Worm (Caenorhabditis elegans) whole organism, early embryonic: ENCODE data around the gene best-15.

Source experiments
- B0310.2 ChIP-seq: sonication (generic microtip); optimal IDR thresholded peaks from 2 replicates; lab custom pipeline; 2016; ENCODE audit warnings: mild to moderate bottlenecking, missing genetic modification characterization, missing compliant biosample characterization
- F13C5.2 ChIP-seq: sonication (generic microtip); optimal IDR thresholded peaks from 2 replicates; lab custom pipeline; 2017; ENCODE audit warnings: mild to moderate bottlenecking, missing genetic modification characterization, inconsistent platforms, missing compliant biosample characterization
- aly-1 ChIP-seq: sonication (generic microtip); optimal IDR thresholded peaks from 2 replicates; lab custom pipeline; 2016; ENCODE audit warnings: missing genetic modification characterization, missing compliant biosample characterization
- ama-1 ChIP-seq: fragments of 150-350 bp; optimal IDR thresholded peaks from 2 replicates; lab custom pipeline; 2014
- ceh-13 ChIP-seq: fragments of 200-800 bp; sonication (Bioruptor generic); optimal IDR thresholded peaks from 2 replicates; lab custom pipeline; 2018; ENCODE audit warnings: mild to moderate bottlenecking, missing genetic modification characterization, missing compliant biosample characterization
- ceh-36 ChIP-seq: sonication (generic microtip); optimal IDR thresholded peaks from 2 replicates; lab custom pipeline; 2016; ENCODE audit warnings: missing genetic modification characterization, inconsistent platforms, missing compliant biosample characterization
- ets-7 ChIP-seq: sonication (generic microtip); optimal IDR thresholded peaks from 2 replicates; lab custom pipeline; 2016; ENCODE audit warnings: missing genotype, missing genetic modification characterization, missing compliant biosample characterization
- flt-1 ChIP-seq: fragments of 200-800 bp; sonication (Bioruptor generic); IDR thresholded peaks from 2 replicates; pipeline ENCODE4 v1.3.6; 2022; ENCODE audit warnings: missing genetic modification characterization, missing compliant biosample characterization
- hmbx-1 ChIP-seq: sonication (generic microtip); optimal IDR thresholded peaks from 2 replicates; lab custom pipeline; 2016; ENCODE audit warnings: mild to moderate bottlenecking, missing genetic modification characterization, missing compliant biosample characterization
- hmg-4 ChIP-seq: fragments of 200-800 bp; sonication (Bioruptor generic); optimal IDR thresholded peaks from 2 replicates; lab custom pipeline; 2018; ENCODE audit warnings: mild to moderate bottlenecking, missing genetic modification characterization, missing compliant biosample characterization
- hnd-1 ChIP-seq: sonication (generic microtip); optimal IDR thresholded peaks from 2 replicates; lab custom pipeline; 2016; ENCODE audit warnings: missing genetic modification characterization, missing compliant biosample characterization
- pes-1 ChIP-seq: fragments of 200-800 bp; sonication (Bioruptor generic); IDR thresholded peaks from 2 replicates; pipeline ENCODE4 v1.3.6; 2022; ENCODE audit warnings: missing genetic modification reagents, missing genetic modification characterization, missing compliant biosample characterization
- scrt-1 ChIP-seq: fragments of 200-800 bp; sonication (Bioruptor generic); IDR thresholded peaks from 2 replicates; pipeline ENCODE4 v1.3.6; 2022; ENCODE audit warnings: missing genetic modification characterization, missing compliant biosample characterization
- sea-1 ChIP-seq: fragments of 200-800 bp; sonication (Bioruptor generic); conservative IDR thresholded peaks from 2 replicates; pipeline ENCODE4 v1.3.6; 2022; ENCODE audit warnings: missing genetic modification characterization, missing compliant biosample characterization
- tbx-11 ChIP-seq: fragments of 200-800 bp; sonication (Bioruptor generic); IDR thresholded peaks from 2 replicates; pipeline ENCODE4 v1.3.6; 2022; ENCODE audit warnings: missing genetic modification characterization, missing compliant biosample characterization
- tbx-37 ChIP-seq: fragments of 200-800 bp; sonication (Bioruptor generic); conservative IDR thresholded peaks from 2 replicates; pipeline ENCODE4 v1.3.6; 2022; ENCODE audit warnings: missing genetic modification reagents, missing genetic modification characterization, missing compliant biosample characterization
- tra-4 ChIP-seq: sonication (generic microtip); optimal IDR thresholded peaks from 2 replicates; lab custom pipeline; 2017; ENCODE audit warnings: missing genetic modification characterization, missing compliant biosample characterization

Gene best-15

DNA sequence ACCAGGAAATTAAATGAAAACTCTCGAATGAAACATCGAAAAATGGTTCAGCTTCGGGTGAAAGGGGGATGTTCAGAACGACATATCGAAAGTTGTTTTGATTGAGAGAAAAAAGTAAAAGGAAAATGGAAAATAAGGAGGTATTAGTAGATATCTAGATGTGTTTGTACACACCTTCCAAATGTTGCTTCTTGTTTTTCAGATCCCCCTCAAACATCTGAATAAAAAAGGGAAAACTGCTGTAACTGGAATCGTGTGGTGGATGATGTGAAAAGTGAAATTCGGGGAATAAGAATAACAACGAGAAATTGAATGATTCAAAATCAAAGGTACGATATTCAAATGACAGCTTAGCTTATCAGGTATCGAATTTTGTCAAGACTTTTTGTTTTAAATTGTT lies 4.0 kb downstream of the best-15 start, which contains the start of gene npax-3:
Gene npax-3 (minus strand): TSS at position 101 of the 400 bp plus-strand sequence.
- TF ChIP-seq scrt-1 = no peak
- TF ChIP-seq B0310.2 = no peak
- no peak for TF ChIP-seq tbx-11 (GFP tag; lab: Robert Waterston, UW)
- TF ChIP-seq pes-1 (GFP tag; lab: Robert Waterston, UW) = no peak
- TF ChIP-seq hnd-1 = no peak
- no peak for TF ChIP-seq aly-1 (tag; lab: Kevin White, UChicago)
- no peak for TF ChIP-seq tbx-37
- no peak for TF ChIP-seq tra-4 (tag; lab: Kevin White, UChicago)
- no peak for TF ChIP-seq ceh-36 (tag; lab: Kevin White, UChicago)
- no peak for TF ChIP-seq ets-7 (tag; lab: Kevin White, UChicago)
- TF ChIP-seq sea-1 = no peak

DNA sequence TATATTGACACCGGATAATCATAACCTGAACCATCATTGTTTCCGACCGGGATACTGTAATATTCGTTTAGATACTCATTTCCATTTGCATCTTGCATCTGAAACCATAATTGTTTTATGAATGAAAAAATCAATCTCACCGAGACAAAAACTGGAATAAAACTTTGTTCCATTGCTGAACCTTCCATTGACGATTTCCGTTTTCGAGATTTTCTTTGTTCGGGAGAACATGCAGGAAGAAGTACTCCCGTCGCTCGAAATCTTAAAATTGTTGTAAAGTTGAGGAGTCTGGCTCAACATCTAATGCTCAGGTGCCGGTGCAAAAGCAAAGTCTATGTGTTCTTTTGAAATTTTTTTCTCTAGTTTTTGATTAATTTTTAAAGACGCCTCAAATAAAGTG lies 6.0 kb downstream of the best-15 start:
- TF ChIP-seq ama-1 (lab: Kevin White, UChicago) (peak; percentile 65), tbx-37 (no peak), F13C5.2 (no peak), scrt-1 (no peak), ceh-13 (GFP tag; lab: Kevin White, UChicago) (no peak)

DNA sequence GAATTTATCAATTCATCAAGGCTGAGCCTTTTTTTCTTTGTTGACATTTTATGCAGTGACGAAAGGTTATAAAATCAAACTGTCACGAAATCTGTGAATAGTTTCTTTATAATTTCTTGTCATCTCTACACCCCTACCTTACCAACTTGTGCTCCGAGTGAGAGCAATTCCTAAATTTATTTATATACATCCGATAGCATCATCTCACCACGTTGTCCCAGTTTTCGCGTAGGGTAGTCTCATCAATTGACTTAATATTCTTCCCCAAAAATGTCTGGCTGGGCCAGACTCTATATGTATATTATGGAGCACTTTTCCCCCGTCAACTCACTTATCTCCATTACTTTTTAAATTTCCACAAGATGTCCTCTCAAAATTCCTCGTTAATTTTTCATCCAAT lies 6.7 kb downstream of the best-15 start:
- TF ChIP-seq F13C5.2 (no peak), pes-1 (GFP tag; lab: Robert Waterston, UW) (no peak), tra-4 (tag; lab: Kevin White, UChicago) (no peak), sea-1 (no peak), ets-7 (tag; lab: Kevin White, UChicago) (no peak), hmbx-1 (tag; lab: Kevin White, UChicago) (no peak), tbx-11 (GFP tag; lab: Robert Waterston, UW) (no peak), tbx-37 (no peak), aly-1 (tag; lab: Kevin White, UChicago) (no peak), ama-1 (lab: Kevin White, UChicago) (no peak), B0310.2 (no peak), scrt-1 (no peak), hnd-1 (no peak), hmg-4 (GFP tag; lab: Kevin White, UChicago) (no peak), ceh-36 (tag; lab: Kevin White, UChicago) (no peak), ceh-13 (GFP tag; lab: Kevin White, UChicago) (no peak)

DNA sequence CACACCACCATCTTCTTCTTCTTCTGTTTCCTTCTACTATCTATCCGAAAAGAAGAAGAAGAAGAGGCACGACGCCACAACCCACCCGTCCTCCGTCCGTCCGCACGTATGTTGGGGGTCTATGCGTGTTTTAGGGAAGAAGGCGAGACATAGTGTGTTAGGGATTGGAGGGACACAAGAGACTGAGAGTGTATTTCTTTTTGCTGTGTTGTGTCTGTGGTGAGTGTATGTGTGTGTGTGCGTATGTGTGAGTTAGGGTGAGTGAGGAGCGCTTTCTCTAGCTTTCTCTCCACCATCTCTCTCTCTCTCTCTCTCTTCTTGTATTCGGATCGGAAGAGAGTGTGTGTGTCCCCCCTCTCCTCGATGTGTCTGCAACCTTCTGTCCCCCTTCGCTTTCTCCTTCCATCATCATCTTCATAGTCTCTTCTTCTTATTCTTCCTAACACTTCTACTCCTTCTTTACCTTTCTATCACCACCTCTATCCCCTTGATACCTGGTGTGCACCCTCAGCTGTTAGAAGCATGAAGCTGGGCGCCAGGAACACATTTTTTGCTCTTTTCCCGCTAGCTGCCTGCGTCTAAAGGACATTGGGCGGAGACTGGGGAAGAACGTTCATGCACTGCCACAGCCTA lies 10.3 kb downstream of the best-15 start:
- peak; percentile 43 for TF ChIP-seq ama-1 (lab: Kevin White, UChicago)
- TF ChIP-seq pes-1 (GFP tag; lab: Robert Waterston, UW) = no peak
- TF ChIP-seq hmbx-1 (tag; lab: Kevin White, UChicago) = no peak
- no peak for TF ChIP-seq tra-4 (tag; lab: Kevin White, UChicago)
- TF ChIP-seq tbx-11 (GFP tag; lab: Robert Waterston, UW) = no peak; the same call in 1 of the 2 replicates
- 0 out of 2 replicates have a peak, but pooled peaks have one; percentile 12 for TF ChIP-seq tbx-37
- TF ChIP-seq ets-7 (tag; lab: Kevin White, UChicago) = peak; percentile 46
- no peak for TF ChIP-seq aly-1 (tag; lab: Kevin White, UChicago)
- TF ChIP-seq F13C5.2 = peak; percentile 82
- TF ChIP-seq ceh-13 (GFP tag; lab: Kevin White, UChicago) = no peak
- TF ChIP-seq hmg-4 (GFP tag; lab: Kevin White, UChicago) = peak; percentile 95
- peak; percentile 49; the same call in 1 of the 2 replicates for TF ChIP-seq sea-1
- 0 out of 2 replicates have a peak, but pooled peaks have one; percentile 46 for TF ChIP-seq scrt-1
- peak; percentile 2; the same call in 1 of the 2 replicates for TF ChIP-seq flt-1 (GFP tag; lab: Robert Waterston, UW)
- TF ChIP-seq B0310.2 = no peak
- no peak for TF ChIP-seq hnd-1
- TF ChIP-seq ceh-36 (tag; lab: Kevin White, UChicago) = no peak

DNA sequence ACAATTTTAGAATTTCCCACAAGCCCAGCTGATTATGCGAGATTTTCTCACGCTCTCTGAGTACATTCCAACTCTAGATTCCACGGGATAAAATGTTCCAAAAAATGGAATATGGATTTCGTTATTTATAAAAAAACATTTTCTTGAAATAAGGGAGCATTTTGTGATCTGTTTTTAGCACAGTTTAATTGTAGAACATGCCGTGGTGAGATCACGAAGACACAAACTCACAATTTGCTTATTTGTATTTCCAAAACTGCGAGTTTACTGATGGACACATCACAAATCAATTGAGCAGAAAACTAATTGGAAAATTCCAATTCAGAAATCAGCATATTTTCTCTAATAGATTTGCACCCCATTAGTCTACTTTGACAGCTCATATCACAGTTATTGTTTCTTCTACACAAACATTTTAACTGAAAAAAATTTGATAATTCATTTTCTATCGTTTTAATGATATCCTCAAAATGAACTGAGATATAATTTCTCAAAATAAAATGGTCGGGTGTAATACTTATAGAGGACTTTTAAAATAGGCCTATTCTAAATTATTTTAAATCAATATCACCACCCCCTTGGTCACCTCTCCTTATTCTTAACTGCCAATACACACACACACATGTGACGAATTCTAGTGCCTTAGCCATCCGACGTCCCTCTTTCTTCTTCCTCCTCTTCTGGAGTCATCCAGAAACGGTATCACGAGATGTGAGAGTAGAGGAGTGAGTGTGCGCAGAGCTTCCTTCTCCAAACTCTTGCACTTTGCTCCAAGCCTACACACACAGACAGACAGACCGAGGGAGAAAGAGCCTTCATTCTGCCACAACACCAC lies 11.0 kb downstream of the best-15 start:
- TF ChIP-seq tbx-11 (GFP tag; lab: Robert Waterston, UW) = no peak
- TF ChIP-seq aly-1 (tag; lab: Kevin White, UChicago) = peak; percentile 46

DNA sequence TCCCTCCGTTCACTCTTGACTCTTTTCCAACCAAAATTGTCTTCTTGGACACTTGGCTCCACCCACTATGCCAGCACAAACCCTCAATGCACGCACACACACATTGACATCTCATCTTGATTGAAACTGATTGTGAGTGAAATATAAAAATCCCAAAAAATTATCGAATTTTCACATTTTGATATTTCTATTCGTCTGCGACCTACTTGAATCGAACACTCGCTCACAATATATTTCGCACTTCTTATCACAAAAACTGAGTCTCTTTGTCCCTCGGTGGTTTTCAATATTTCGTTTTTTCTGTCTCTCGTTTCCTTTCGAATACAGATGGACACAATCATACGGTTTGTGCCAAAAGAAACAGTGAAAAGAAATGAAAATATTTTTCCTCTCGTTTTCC lies 11.9 kb downstream of the best-15 start:
- no peak for TF ChIP-seq aly-1 (tag; lab: Kevin White, UChicago)
- no peak for TF ChIP-seq hmbx-1 (tag; lab: Kevin White, UChicago)
- no peak for TF ChIP-seq B0310.2
- TF ChIP-seq tbx-11 (GFP tag; lab: Robert Waterston, UW) = no peak
- TF ChIP-seq sea-1 = no peak
- TF ChIP-seq pes-1 (GFP tag; lab: Robert Waterston, UW) = no peak
- no peak for TF ChIP-seq tbx-37
- no peak for TF ChIP-seq tra-4 (tag; lab: Kevin White, UChicago)
- no peak for TF ChIP-seq F13C5.2
- TF ChIP-seq ceh-13 (GFP tag; lab: Kevin White, UChicago) = no peak
- TF ChIP-seq flt-1 (GFP tag; lab: Robert Waterston, UW) = no peak
- no peak for TF ChIP-seq hnd-1
- no peak for TF ChIP-seq ama-1 (lab: Kevin White, UChicago)
- no peak for TF ChIP-seq scrt-1

DNA sequence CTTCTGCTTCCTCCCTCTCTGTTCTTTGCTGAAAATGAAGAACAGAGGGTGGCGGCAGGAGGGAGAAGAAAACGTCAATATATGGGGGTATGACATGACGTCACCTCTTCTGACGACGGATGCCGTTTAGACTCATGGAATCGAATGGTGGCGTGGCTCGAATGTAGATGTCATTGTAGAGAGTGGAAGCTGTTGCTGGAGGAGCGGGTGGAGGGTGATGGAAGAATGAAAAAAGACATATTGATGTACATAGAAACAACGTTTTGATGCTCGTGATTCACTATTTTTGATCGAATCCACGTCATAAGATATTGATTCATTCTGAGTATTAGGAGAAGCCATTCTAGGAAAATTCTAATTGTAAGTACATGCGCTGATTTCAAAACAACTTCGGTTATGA lies 13.0 kb downstream of the best-15 start:
- TF ChIP-seq flt-1 (GFP tag; lab: Robert Waterston, UW) = no peak
- TF ChIP-seq F13C5.2 = no peak
- TF ChIP-seq pes-1 (GFP tag; lab: Robert Waterston, UW) = no peak
- TF ChIP-seq hnd-1 = no peak
- TF ChIP-seq tbx-37 = no peak
- TF ChIP-seq hmbx-1 (tag; lab: Kevin White, UChicago) = no peak
- no peak for TF ChIP-seq sea-1
- TF ChIP-seq tbx-11 (GFP tag; lab: Robert Waterston, UW) = no peak
- TF ChIP-seq ama-1 (lab: Kevin White, UChicago) = no peak
- TF ChIP-seq ceh-36 (tag; lab: Kevin White, UChicago) = no peak
- no peak for TF ChIP-seq tra-4 (tag; lab: Kevin White, UChicago)
- TF ChIP-seq scrt-1 = no peak
- TF ChIP-seq ceh-13 (GFP tag; lab: Kevin White, UChicago) = no peak
